Fruit fly (Drosophila melanogaster) whole organism, adult: ENCODE measurements around the gene CG46026.

Experiments used
- CG11617 ChIP-seq: fragments of 200-800 bp; sonication (Bioruptor generic); optimal IDR thresholded peaks from 2 replicates; lab custom pipeline; 2017; ENCODE audit warnings: mild to moderate bottlenecking, missing biosample characterization, missing genetic modification reagents, missing genetic modification characterization
- CG12768 ChIP-seq: fragments of 200-800 bp; sonication (Bioruptor generic); optimal IDR thresholded peaks from 2 replicates; lab custom pipeline; 2017; ENCODE audit warnings: missing biosample characterization, missing genetic modification characterization, mild to moderate bottlenecking, moderate library complexity, missing genetic modification reagents
- CG1620 ChIP-seq: fragments of 200-800 bp; sonication (Bioruptor generic); optimal IDR thresholded peaks from 2 replicates; lab custom pipeline; 2016; ENCODE audit warnings: missing biosample characterization, missing genetic modification characterization
- CG33017 ChIP-seq: fragments of 200-800 bp; sonication (Bioruptor generic); optimal IDR thresholded peaks from 2 replicates; lab custom pipeline; 2018; ENCODE audit warnings: missing biosample characterization, mild to moderate bottlenecking, missing genetic modification characterization, moderate library complexity
- CG7045 ChIP-seq: fragments of 200-800 bp; sonication (Bioruptor generic); optimal IDR thresholded peaks from 2 replicates; lab custom pipeline; 2017; ENCODE audit warnings: missing biosample characterization, mild to moderate bottlenecking, missing genetic modification characterization
- Crg-1 ChIP-seq: fragments of 200-800 bp; sonication (Bioruptor generic); optimal IDR thresholded peaks from 2 replicates; lab custom pipeline; 2016; ENCODE audit warnings: missing biosample characterization, missing genetic modification characterization
- Hr96 ChIP-seq: fragments of 200-800 bp; sonication (Bioruptor generic); optimal IDR thresholded peaks from 2 replicates; lab custom pipeline; 2016; ENCODE audit warnings: missing biosample characterization, missing genetic modification characterization
- Mnt ChIP-seq: fragments of 200-800 bp; sonication (Bioruptor generic); optimal IDR thresholded peaks from 2 replicates; lab custom pipeline; 2016; ENCODE audit warnings: missing biosample characterization, mild to moderate bottlenecking, missing genetic modification characterization
- cnc ChIP-seq, 2 experiments: fragments of >200 bp; optimal IDR thresholded peaks; 2 replicates each; lab custom pipeline; 2017
- ovo ChIP-seq: fragments of 200-800 bp; sonication (Bioruptor generic); optimal IDR thresholded peaks from 2 replicates; lab custom pipeline; 2016; ENCODE audit warnings: missing biosample characterization, missing genetic modification characterization
- pad ChIP-seq: fragments of 200-800 bp; sonication (Bioruptor generic); optimal IDR thresholded peaks from 3 replicates; lab custom pipeline; 2017; ENCODE audit warnings: missing biosample characterization, missing genetic modification characterization, mild to moderate bottlenecking, moderate library complexity, missing genetic modification reagents
- tj ChIP-seq: fragments of 200-800 bp; sonication (Bioruptor generic); optimal IDR thresholded peaks from 3 replicates; lab custom pipeline; 2017; ENCODE audit warnings: missing biosample characterization, mild to moderate bottlenecking, missing genetic modification characterization, moderate library complexity
- toe ChIP-seq: fragments of 200-800 bp; sonication (Bioruptor generic); optimal IDR thresholded peaks from 2 replicates; lab custom pipeline; 2016; ENCODE audit warnings: missing biosample characterization, missing genetic modification characterization

DNA sequence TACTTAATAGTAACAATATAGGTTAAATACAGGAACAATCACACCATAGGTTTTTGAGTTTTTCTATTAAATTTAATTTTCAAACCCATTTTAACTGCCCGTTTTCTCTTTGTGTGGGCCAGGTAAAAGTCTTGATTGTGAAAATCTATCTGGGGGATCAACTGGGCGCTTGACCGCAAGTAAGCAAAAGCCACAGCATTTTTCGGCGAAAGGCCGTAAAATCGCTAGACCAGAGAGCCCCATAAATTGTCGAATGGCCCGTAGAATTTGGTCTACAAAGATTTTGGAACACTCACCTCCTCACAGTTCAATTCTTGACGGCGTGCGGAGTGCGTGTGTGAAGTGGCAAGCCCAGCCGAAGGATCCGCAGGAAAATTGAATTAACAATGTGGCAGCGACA lies 19.3 kb upstream of the CG46026 start, which contains the start of gene CG15594:
- no peak for TF ChIP-seq CG12768 (GFP tag; lab: Kevin White, UChicago)
- no peak for TF ChIP-seq Crg-1 (GFP tag; lab: Kevin White, UChicago)
- no peak for TF ChIP-seq ovo (GFP tag; lab: Kevin White, UChicago)
- no peak for TF ChIP-seq CG1620
- no peak for TF ChIP-seq pad (GFP tag; lab: Kevin White, UChicago)
- TF ChIP-seq cnc (optimal IDR thresholded peaks at IDR 0.05; lab: Kevin White, UChicago): no peak
- TF ChIP-seq CG11617 (GFP tag; lab: Kevin White, UChicago): no peak
- TF ChIP-seq Mnt (GFP tag; lab: Kevin White, UChicago): no peak
- TF ChIP-seq CG33017 (tag; lab: Kevin White, UChicago): no peak
- no peak for TF ChIP-seq toe (GFP tag; lab: Kevin White, UChicago)
- TF ChIP-seq tj (GFP tag; lab: Kevin White, UChicago): no peak
- TF ChIP-seq CG7045: no peak
- no peak for TF ChIP-seq Hr96 (GFP tag; lab: Kevin White, UChicago)
